Fruit fly (Drosophila melanogaster): Measurements from ENCODE around the gene Sgs8.

Gene Sgs8

dm6 chr3L:11511243-11511642 is 2.0 kb upstream of the Sgs8 start (continued):
- TF ChIP-seq bbx (GFP tag; IDR thresholded peaks at IDR 0.05; ENCODE audit: partially characterized antibody) (0 out of 2 replicates have a peak, but pooled peaks have one; percentile 20), pita (GFP tag; optimal IDR thresholded peaks at IDR 0.05) (peak; percentile 60), Dek (tag; optimal IDR thresholded peaks at IDR 0.05) (peak; percentile 39), sug (tag; optimal IDR thresholded peaks at IDR 0.05) (peak; percentile 22), scrt (GFP tag; optimal IDR thresholded peaks at IDR 0.05) (no peak), fd3F (GFP tag; optimal IDR thresholded peaks at IDR 0.05) (no peak), CG10321 (GFP tag; IDR thresholded peaks at IDR 0.05) (no peak), gfzf (GFP tag; optimal IDR thresholded peaks at IDR 0.05) (peak; percentile 33), crol (GFP tag; IDR thresholded peaks at IDR 0.05) (no peak), CG17829 (tag; optimal IDR thresholded peaks at IDR 0.05) (peak; percentile 9), Lhr (GFP tag; optimal IDR thresholded peaks at IDR 0.05) (peak; percentile 22), Scr (GFP tag; IDR thresholded peaks at IDR 0.05; ENCODE audit: partially characterized antibody) (0 out of 2 replicates have a peak, but pooled peaks have one; percentile 20), Aef1 (GFP tag; IDR thresholded peaks at IDR 0.05) (no peak), CG12659 (GFP tag; optimal IDR thresholded peaks at IDR 0.05) (peak; percentile 31), sd (tag; optimal IDR thresholded peaks at IDR 0.05) (peak; percentile 15), bigmax (GFP tag; optimal IDR thresholded peaks at IDR 0.05) (peak; percentile 88), chinmo (GFP tag; IDR thresholded peaks at IDR 0.05; ENCODE audit: partially characterized antibody) (0 out of 4 replicates have a peak, but pooled peaks have one; percentile 38), zfh2 (GFP tag; optimal IDR thresholded peaks at IDR 0.05) (no peak)

DNA sequence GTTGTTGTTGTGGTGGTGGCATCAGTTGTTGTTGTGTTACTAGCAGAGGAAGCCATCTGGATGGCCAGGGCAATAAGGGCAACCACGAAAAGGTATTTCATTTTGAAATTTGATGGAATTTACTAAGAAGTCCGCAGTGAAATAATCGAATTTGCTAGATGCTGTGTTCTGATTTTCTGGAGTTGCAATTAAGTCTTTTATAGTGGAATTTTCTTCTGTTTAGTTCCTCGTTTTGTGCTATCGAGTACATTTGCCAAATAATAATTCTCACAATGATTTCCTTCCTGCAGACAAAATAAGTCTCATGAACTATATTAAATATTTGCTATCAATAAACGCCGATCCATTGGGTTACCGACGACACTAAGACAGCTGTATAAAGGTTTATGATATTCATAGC is 1.3 kb upstream of the Sgs8 start, which contains the start of gene CG33272:
Gene CG33272 (minus strand): TSS at position 101 of the 400 bp plus-strand sequence.
- peak; percentile 22 for TF ChIP-seq CG15269 (tag; optimal IDR thresholded peaks at IDR 0.05)
- TF ChIP-seq ssp (GFP tag; IDR thresholded peaks at IDR 0.05), result no peak
- TF ChIP-seq CG17568 (GFP tag; optimal IDR thresholded peaks at IDR 0.05), result peak; percentile 29
- TF ChIP-seq fd3F (GFP tag; optimal IDR thresholded peaks at IDR 0.05), result peak; percentile 51
- no peak for TF ChIP-seq knrl (GFP tag; IDR thresholded peaks at IDR 0.05; ENCODE audit: partially characterized antibody)
- peak; percentile 47 for TF ChIP-seq CG13296 (GFP tag; optimal IDR thresholded peaks at IDR 0.05)
- no peak for TF ChIP-seq NC2β (GFP tag; optimal IDR thresholded peaks at IDR 0.05)
- TF ChIP-seq mirr (GFP tag; optimal IDR thresholded peaks at IDR 0.05), result peak; percentile 20
- peak; percentile 10 for TF ChIP-seq BtbVII (GFP tag; optimal IDR thresholded peaks at IDR 0.05)
- no peak for TF ChIP-seq CG4707 (GFP tag; optimal IDR thresholded peaks at IDR 0.05)
- TF ChIP-seq zen (tag; optimal IDR thresholded peaks at IDR 0.05), result no peak
- TF ChIP-seq Med (GFP tag), result peak; percentile 19
- no peak for TF ChIP-seq CkIIα-i1 (GFP tag; IDR thresholded peaks at IDR 0.05)

dm6 chr3L:11508337-11508736 is 857 bp downstream of the Sgs8 start, which contains the start of gene CG33500:
Gene CG33500, plus strand, starts transcription at chr3L:11508637.
- no peak for TF ChIP-seq CG8924 (tag; optimal IDR thresholded peaks at IDR 0.05)
- no peak for TF ChIP-seq CG17385 (GFP tag; optimal IDR thresholded peaks at IDR 0.05)
- no peak for TF ChIP-seq Hey (tag; optimal IDR thresholded peaks at IDR 0.05)
- no peak for TF ChIP-seq dmrt11E (tag; optimal IDR thresholded peaks at IDR 0.05)
- no peak for TF ChIP-seq phol (tag; optimal IDR thresholded peaks at IDR 0.05)
- no peak for TF ChIP-seq CG12769 (tag; optimal IDR thresholded peaks at IDR 0.05)
- no peak for TF ChIP-seq HLH54F (GFP tag; optimal IDR thresholded peaks at IDR 0.05)
- no peak for TF ChIP-seq B-H1 (GFP tag; IDR thresholded peaks at IDR 0.05)
- no peak for TF ChIP-seq CG7963 (GFP tag; IDR thresholded peaks at IDR 0.05; ENCODE audit: partially characterized antibody)
- no peak for TF ChIP-seq CG32772 (GFP tag; IDR thresholded peaks at IDR 0.05)
- TF ChIP-seq nerfin-1 (tag; optimal IDR thresholded peaks at IDR 0.05), result no peak
- TF ChIP-seq slbo (GFP tag; IDR thresholded peaks at IDR 0.05), result no peak
- no peak for TF ChIP-seq H15 (GFP tag; IDR thresholded peaks at IDR 0.05)
- TF ChIP-seq da (GFP tag; optimal IDR thresholded peaks at IDR 0.05), result no peak
- peak; percentile 29 for TF ChIP-seq Hmr (GFP tag; optimal IDR thresholded peaks at IDR 0.05)
- no peak for TF ChIP-seq wek (GFP tag; optimal IDR thresholded peaks at IDR 0.05)
- no peak for TF ChIP-seq fru (optimal IDR thresholded peaks at IDR 0.05)
- no peak for TF ChIP-seq CG18011 (GFP tag; optimal IDR thresholded peaks at IDR 0.05)
- no peak for TF ChIP-seq CG7357 (GFP tag; IDR thresholded peaks at IDR 0.05)
